Worm (Caenorhabditis elegans): Measurements from ENCODE around the gene C27D6.12.
A peak's percentile ranks its signal among the peaks of the same experiment; 100 is the strongest.

The C27D6.12 gene

ce11 chrII:5210830-5211229 is 33.0 kb upstream of the C27D6.12 start, which contains the start of gene C34F11.8:
Gene C34F11.8 (minus strand): TSS chrII:5210964.
- TF ChIP-seq dve-1 (tag; optimal IDR thresholded peaks at IDR 0.05) = no peak
- TF ChIP-seq ceh-2 (tag; optimal IDR thresholded peaks at IDR 0.05) = no peak
- TF ChIP-seq ceh-6 (GFP tag; optimal IDR thresholded peaks at IDR 0.05) = no peak
- TF ChIP-seq unc-3 (GFP tag; conservative IDR thresholded peaks at IDR 0.05) = no peak
- no peak for TF ChIP-seq unc-3 (tag; optimal IDR thresholded peaks at IDR 0.05)
- TF ChIP-seq elt-4 (tag; optimal IDR thresholded peaks at IDR 0.05) = no peak

ce11 chrII:5209122-5209521 is 31.3 kb upstream of the C27D6.12 start:
- TF ChIP-seq ceh-6 (GFP tag; optimal IDR thresholded peaks at IDR 0.05) (no peak), ama-1 (optimal IDR thresholded peaks at IDR 0.05) (no peak), nfya-1 (tag; optimal IDR thresholded peaks at IDR 0.05) (no peak), hlh-6 (tag; optimal IDR thresholded peaks at IDR 0.05) (no peak), K02D7.2 (tag; optimal IDR thresholded peaks at IDR 0.05) (no peak), odd-2 (tag; optimal IDR thresholded peaks at IDR 0.05) (no peak), unc-55 (GFP tag; optimal IDR thresholded peaks at IDR 0.05) (no peak)

- TF ChIP-seq ceh-22 (tag; optimal IDR thresholded peaks at IDR 0.05) = no peak
- peak; percentile 6 for TF ChIP-seq elt-2 (tag; optimal IDR thresholded peaks at IDR 0.05)
These were observed 27.5 kb upstream of the C27D6.12 start for ce11 chrII:5205286-5205685.

- TF ChIP-seq K09A11.1 (tag; optimal IDR thresholded peaks at IDR 0.05; ENCODE audit: insufficient read depth) = no peak
- TF ChIP-seq elt-2 (tag; optimal IDR thresholded peaks at IDR 0.05) = peak; percentile 84
- TF ChIP-seq Y22D7AL.16 (tag; optimal IDR thresholded peaks at IDR 0.05) = no peak
- TF ChIP-seq fkh-6 (tag; optimal IDR thresholded peaks at IDR 0.05) = no peak
These were observed 25.1 kb upstream of the C27D6.12 start, which contains the start of gene ampd-1 for ce11 chrII:5202930-5203329. Gene ampd-1 (plus strand): TSS chrII:5203322.

- TF ChIP-seq nhr-232 (tag; optimal IDR thresholded peaks at IDR 0.05) = no peak
- peak; percentile 96 for TF ChIP-seq elt-2 (tag; optimal IDR thresholded peaks at IDR 0.05)
- TF ChIP-seq dve-1 (tag; optimal IDR thresholded peaks at IDR 0.05) = peak; percentile 40
- TF ChIP-seq pqm-1 (tag; optimal IDR thresholded peaks at IDR 0.05) = peak; percentile 66
These were observed 24.2 kb upstream of the C27D6.12 start for ce11 chrII:5201922-5202562.

- TF ChIP-seq ref-2 (tag; optimal IDR thresholded peaks at IDR 0.05) (no peak), unc-42 (tag; optimal IDR thresholded peaks at IDR 0.05) (peak; percentile 10), hlh-30 (tag; optimal IDR thresholded peaks at IDR 0.05; ENCODE audit: insufficient read depth) (peak; percentile 61), ceh-31 (tag; optimal IDR thresholded peaks at IDR 0.05) (no peak), nfya-1 (tag; optimal IDR thresholded peaks at IDR 0.05) (peak; percentile 7), ama-1 (optimal IDR thresholded peaks at IDR 0.05) (no peak), unc-55 (GFP tag; optimal IDR thresholded peaks at IDR 0.05) (peak; percentile 59), ceh-18 (tag; optimal IDR thresholded peaks at IDR 0.05) (peak; percentile 31), ceh-9 (tag; optimal IDR thresholded peaks at IDR 0.05) (no peak)
These were observed 23.3 kb upstream of the C27D6.12 start for ce11 chrII:5200987-5201582.

- TF ChIP-seq sox-4 (tag; optimal IDR thresholded peaks at IDR 0.05) (no peak), elt-4 (tag; optimal IDR thresholded peaks at IDR 0.05) (no peak), sox-2 (GFP tag; IDR thresholded peaks at IDR 0.05) (no peak), unc-42 (tag; optimal IDR thresholded peaks at IDR 0.05) (no peak), pqm-1 (tag; optimal IDR thresholded peaks at IDR 0.05) (no peak), tbx-7 (tag; optimal IDR thresholded peaks at IDR 0.05) (no peak), odd-2 (tag; optimal IDR thresholded peaks at IDR 0.05) (no peak), dmd-4 (tag; optimal IDR thresholded peaks at IDR 0.05; ENCODE audit: borderline replicate concordance) (no peak)
These were observed 21.7 kb upstream of the C27D6.12 start, which contains the start of gene msp-50 for ce11 chrII:5199497-5199896. Gene msp-50 (plus strand): TSS chrII:5199797.

All from whole organism, late embryonic.